Fruit fly (Drosophila melanogaster) whole organism, embryonic: ENCODE results near the gene CG13700.

ENCODE experiments used
- CG2199 ChIP-seq: fragments of 200-800 bp; sonication (Bioruptor generic); IDR thresholded peaks from 3 replicates; pipeline ENCODE4 v1.3.6; 2022; ENCODE audit warnings: missing biosample characterization, missing genetic modification characterization
- CG4854 ChIP-seq: fragments of 200-800 bp; sonication (Bioruptor generic); optimal IDR thresholded peaks from 2 replicates; lab custom pipeline; 2016; ENCODE audit warnings: missing biosample characterization, missing genetic modification characterization, inconsistent platforms
- CG7963 ChIP-seq: fragments of 200-800 bp; sonication (Bioruptor generic); IDR thresholded peaks from 3 replicates; pipeline ENCODE4 v1.3.6; 2022; ENCODE audit warnings: missing biosample characterization, missing genetic modification characterization; ENCODE audit not compliant: partially characterized antibody
- CTCF ChIP-seq: fragments of 200-800 bp; sonication (Bioruptor generic); optimal IDR thresholded peaks from 2 replicates; lab custom pipeline; 2017; ENCODE audit warnings: missing biosample characterization, mild to moderate bottlenecking, missing genetic modification characterization, moderate library complexity
- Gug ChIP-seq: fragments of 200-800 bp; sonication (Bioruptor generic); IDR thresholded peaks from 4 replicates; pipeline ENCODE4 v1.3.6; 2022; ENCODE audit warnings: missing biosample characterization, missing genetic modification characterization
- dysf ChIP-seq: fragments of 200-800 bp; sonication (Bioruptor generic); IDR thresholded peaks from 3 replicates; pipeline ENCODE4 v1.3.6; 2022; ENCODE audit warnings: missing biosample characterization, missing genetic modification characterization
- esg ChIP-seq: fragments of 200-800 bp; sonication (Bioruptor generic); conservative IDR thresholded peaks from 2 replicates; pipeline ENCODE4 v1.3.6; 2022; ENCODE audit warnings: missing biosample characterization, missing genetic modification characterization
- gcm2 ChIP-seq: fragments of 200-800 bp; sonication (Bioruptor generic); optimal IDR thresholded peaks from 2 replicates; lab custom pipeline; 2016; ENCODE audit warnings: missing biosample characterization, missing genetic modification characterization
- pan ChIP-seq, 4 experiments: fragments of >200 bp in 3 of 4; fragments of 200-800 bp in 1 of 4; sonication (Bioruptor generic) in 1 of 4; optimal IDR thresholded peaks in 3 of 4; IDR thresholded peaks in 1 of 4; 2 replicates each; pipeline versions ENCODE4 v1.3.6 to Lab custom; 2017 to 2022; ENCODE audit warnings: missing biosample characterization in 2 of 4, missing genetic modification characterization in 2 of 4, mixed read lengths in 1 of 4
- salm ChIP-seq: fragments of 200-800 bp; sonication (Bioruptor generic); optimal IDR thresholded peaks from 2 replicates; lab custom pipeline; 2018; ENCODE audit warnings: missing biosample characterization, mild to moderate bottlenecking, missing genetic modification characterization
- toy ChIP-seq: fragments of 200-800 bp; sonication (Bioruptor generic); IDR thresholded peaks from 2 replicates; pipeline ENCODE4 v1.3.6; 2022; ENCODE audit warnings: missing biosample characterization, missing genetic modification characterization
- trem ChIP-seq: fragments of 200-800 bp; optimal IDR thresholded peaks from 3 replicates; lab custom pipeline; 2019; ENCODE audit warnings: missing biosample characterization, mild to moderate bottlenecking, missing genetic modification characterization, moderate library complexity

DNA sequence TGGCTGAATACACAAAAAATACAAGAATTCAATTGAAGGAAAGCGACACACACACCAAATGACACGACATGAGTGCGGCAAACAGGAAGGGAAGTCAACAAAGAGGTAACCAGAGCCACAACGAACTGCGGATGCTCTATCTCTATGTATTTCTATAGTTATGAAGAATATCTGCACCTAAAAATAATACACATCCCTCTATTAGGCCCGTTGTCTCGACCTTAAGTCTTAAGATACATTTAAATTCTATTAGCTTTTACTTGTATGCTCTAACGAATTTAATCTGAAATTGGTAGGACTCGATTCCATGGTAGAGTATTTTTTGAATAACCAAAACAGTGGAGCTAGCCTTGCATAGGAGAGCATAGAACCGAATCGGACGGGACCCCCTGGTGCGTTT, 19.8 kb downstream of the CG13700 start:
- TF ChIP-seq esg (GFP tag; lab: Robert Waterston, UW) (peak; percentile 84), gcm2 (GFP tag; lab: Kevin White, UChicago) (peak; percentile 81), trem (tag; lab: Kevin White, UChicago) (peak; percentile 87), pan (optimal IDR thresholded peaks at IDR 0.05; lab: Kevin White, UChicago) (no peak), pan (GFP tag; optimal IDR thresholded peaks at IDR 0.05 in 1 of 2, IDR thresholded peaks at IDR 0.05 in 1 of 2) (peak in 1 of 2 experiments; percentile 80), Gug (GFP tag; lab: Robert Waterston, UW) (peak; percentile 80; the same call in 3 of the 4 replicates), CG4854 (peak; percentile 61), CG2199 (peak; percentile 96), dysf (peak; percentile 90), salm (tag; lab: Kevin White, UChicago) (peak; percentile 81), CG7963 (GFP tag; lab: Robert Waterston, UW) (no peak), toy (GFP tag; lab: Robert Waterston, UW) (peak; percentile 63; the same call in 1 of the 2 replicates), CTCF (GFP tag; lab: Kevin White, UChicago) (peak; percentile 42)
